Worm (Caenorhabditis elegans): ENCODE data around the gene pqn-18.
A peak's percentile ranks its signal among the peaks of the same experiment; 100 is the strongest.

The pqn-18 gene

DNA sequence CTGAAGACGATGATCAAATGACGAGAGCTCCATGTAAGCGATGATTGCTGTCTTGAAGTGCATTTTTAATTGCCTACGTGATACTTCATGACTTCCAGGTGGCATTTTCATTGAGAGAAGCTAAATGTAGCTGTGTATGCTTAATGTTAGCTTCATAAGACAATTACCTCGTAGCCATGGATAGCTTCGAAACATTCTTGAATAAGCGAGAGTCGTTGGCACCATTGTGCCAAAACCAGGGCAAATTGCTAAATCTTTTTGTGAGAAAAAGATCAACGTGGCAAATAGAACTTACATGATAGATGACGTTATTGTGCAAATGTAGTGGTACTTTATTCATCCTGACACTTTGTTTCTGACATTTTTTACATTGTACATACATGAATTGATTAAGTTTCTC is 44.4 kb upstream of the pqn-18 start:
- TF ChIP-seq fkh-10 (GFP tag; optimal IDR thresholded peaks at IDR 0.05): no peak
- TF ChIP-seq sup-37 (GFP tag; optimal IDR thresholded peaks at IDR 0.05): no peak
- no peak for TF ChIP-seq nhr-11 (tag; optimal IDR thresholded peaks at IDR 0.05)
- no peak for TF ChIP-seq lsy-2 (tag; optimal IDR thresholded peaks at IDR 0.05)
- TF ChIP-seq ztf-11 (tag; optimal IDR thresholded peaks at IDR 0.05): no peak
- no peak for TF ChIP-seq isw-1 (GFP tag; IDR thresholded peaks at IDR 0.05)

DNA sequence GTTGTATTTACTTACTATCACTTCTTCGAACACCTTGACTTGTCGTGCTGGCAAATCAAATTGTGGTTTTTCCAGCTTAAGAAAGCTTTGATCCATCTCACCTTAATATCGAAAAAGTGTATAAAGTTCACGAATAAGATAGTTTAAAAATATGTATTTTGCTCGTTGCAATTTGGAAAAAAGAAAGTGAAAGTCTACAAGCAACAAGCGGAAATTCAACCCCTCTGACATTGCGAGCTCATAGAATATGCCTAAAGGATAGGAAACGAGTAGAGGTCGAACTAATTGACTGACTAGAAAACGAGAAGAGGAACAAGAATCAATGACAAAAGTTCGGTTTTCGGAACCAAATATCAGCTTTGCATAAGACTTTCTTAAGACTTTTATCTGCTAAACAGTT is 43.8 kb upstream of the pqn-18 start, which contains the start of gene T14G8.4:
TSS of gene T14G8.4 (minus strand) at position 101 of the 400 bp plus-strand sequence.
- TF ChIP-seq vab-15 (tag; optimal IDR thresholded peaks at IDR 0.05): no peak
- TF ChIP-seq ets-5 (GFP tag; IDR thresholded peaks at IDR 0.05): no peak
- no peak for TF ChIP-seq C34B4.2 (tag; optimal IDR thresholded peaks at IDR 0.05)
- TF ChIP-seq ama-1 (optimal IDR thresholded peaks at IDR 0.05): no peak
- no peak for TF ChIP-seq irx-1 (tag; optimal IDR thresholded peaks at IDR 0.05)
- no peak for TF ChIP-seq ztf-11 (tag; optimal IDR thresholded peaks at IDR 0.05)

DNA sequence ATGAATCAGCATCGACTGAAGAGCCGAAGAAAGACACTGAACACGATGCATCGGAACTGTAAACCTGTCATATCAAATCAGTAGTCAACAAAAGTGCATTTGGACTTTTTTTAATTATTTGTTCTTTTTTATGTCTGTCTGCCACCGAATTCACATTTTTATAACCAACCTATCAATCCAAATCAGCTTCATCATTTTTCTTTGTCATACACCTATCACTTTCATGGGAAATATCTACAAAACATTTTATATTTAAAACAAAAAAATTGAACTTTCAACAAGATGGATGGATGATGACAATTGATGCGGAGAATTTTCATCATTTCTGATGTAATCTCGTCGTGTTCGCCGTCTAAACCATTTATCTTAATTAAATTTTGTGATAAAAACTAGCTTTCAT is 38.2 kb upstream of the pqn-18 start:
- TF ChIP-seq Y116A8C.19 (tag; optimal IDR thresholded peaks at IDR 0.05; ENCODE audit: borderline replicate concordance) (no peak), nhr-237 (tag; optimal IDR thresholded peaks at IDR 0.05) (no peak), snpc-4 (tag; optimal IDR thresholded peaks at IDR 0.05) (no peak), ces-1 (GFP tag; optimal IDR thresholded peaks at IDR 0.05) (no peak), ets-5 (GFP tag; IDR thresholded peaks at IDR 0.05) (no peak), skn-1 (tag; optimal IDR thresholded peaks at IDR 0.05) (peak; percentile 55), sptf-1 (tag; optimal IDR thresholded peaks at IDR 0.05) (no peak), blmp-1 (tag; optimal IDR thresholded peaks at IDR 0.05) (peak; percentile 5), swsn-7 (tag; optimal IDR thresholded peaks at IDR 0.05) (no peak), tbx-2 (tag; optimal IDR thresholded peaks at IDR 0.05) (no peak), dsc-1 (tag; optimal IDR thresholded peaks at IDR 0.05) (no peak), fkh-10 (GFP tag; optimal IDR thresholded peaks at IDR 0.05) (no peak), ceh-90 (tag; optimal IDR thresholded peaks at IDR 0.05) (no peak), egl-27 (tag; optimal IDR thresholded peaks at IDR 0.05) (no peak)

DNA sequence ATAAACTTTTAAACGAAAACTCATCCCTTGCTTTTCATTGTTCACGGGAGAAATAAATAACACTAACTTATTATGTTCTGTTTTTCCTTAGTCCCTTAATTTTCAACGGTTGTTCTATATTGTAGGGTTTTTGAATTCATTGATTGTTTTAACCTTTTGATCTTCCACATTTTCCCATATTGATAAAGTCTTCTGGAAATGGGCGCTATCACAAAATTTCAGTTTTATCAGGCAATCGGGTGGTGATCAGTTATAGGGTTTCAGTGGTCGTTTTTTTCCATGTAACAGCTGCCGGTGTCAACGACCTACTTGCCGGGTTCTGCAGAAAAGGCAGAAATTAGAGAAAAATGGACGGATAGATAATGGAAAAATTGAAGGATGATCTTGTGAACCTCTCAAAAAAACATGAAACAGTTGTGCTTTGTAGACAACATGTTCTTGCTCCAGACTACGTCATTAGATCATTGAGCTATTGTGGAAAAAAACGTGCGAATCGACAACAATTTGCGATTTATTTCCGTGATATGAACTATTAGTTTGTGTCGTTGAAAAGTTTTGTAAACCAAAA is 37.7 kb upstream of the pqn-18 start:
- TF ChIP-seq nhr-47 (tag; optimal IDR thresholded peaks at IDR 0.05) (peak; percentile 16), efl-1 (optimal IDR thresholded peaks at IDR 0.05) (peak in 1 of 2 experiments; percentile 1), efl-1 (GFP tag; optimal IDR thresholded peaks at IDR 0.05 in 1 of 2) (no peak), tlp-1 (tag; optimal IDR thresholded peaks at IDR 0.05) (peak; percentile 16), nhr-20 (tag; optimal IDR thresholded peaks at IDR 0.05) (peak; percentile 49), lin-39 (tag; optimal IDR thresholded peaks at IDR 0.05) (peak; percentile 51), xbp-1 (tag; optimal IDR thresholded peaks at IDR 0.05) (no peak), nhr-90 (tag; optimal IDR thresholded peaks at IDR 0.05; ENCODE audit: poor library complexity) (no peak), ceh-88 (GFP tag; IDR thresholded peaks at IDR 0.05) (no peak), mdl-1 (tag; optimal IDR thresholded peaks at IDR 0.05) (peak in 1 of 2 experiments; percentile 38), F16B12.6 (tag; optimal IDR thresholded peaks at IDR 0.05) (no peak), lin-15B (tag; optimal IDR thresholded peaks at IDR 0.05) (no peak), ceh-90 (tag; optimal IDR thresholded peaks at IDR 0.05) (no peak), nhr-19 (GFP tag; conservative IDR thresholded peaks at IDR 0.05) (peak; percentile 63), snu-23 (GFP tag; optimal IDR thresholded peaks at IDR 0.05) (peak; percentile 41), lsy-2 (tag; optimal IDR thresholded peaks at IDR 0.05) (peak in 1 of 2 experiments; percentile 24), nhr-71 (tag; optimal IDR thresholded peaks at IDR 0.05) (peak; percentile 85), tbx-2 (tag; optimal IDR thresholded peaks at IDR 0.05) (peak; percentile 2), rnt-1 (tag; optimal IDR thresholded peaks at IDR 0.05) (peak; percentile 79), ets-5 (GFP tag; IDR thresholded peaks at IDR 0.05) (no peak), lin-14 (GFP tag; optimal IDR thresholded peaks at IDR 0.05) (peak; percentile 78), elt-3 (tag; optimal IDR thresholded peaks at IDR 0.05) (no peak), nhr-85 (tag) (peak; percentile 7), unc-62 (GFP tag; optimal IDR thresholded peaks at IDR 0.05) (no peak)
